Worm (Caenorhabditis elegans) whole organism, L1 larva: ENCODE data around the gene T15H9.5.

Experiments
- ceh-82 ChIP-seq, 3 experiments: fragments of 150-350 bp in 1 of 3; sonication (generic microtip) in 2 of 3; optimal IDR thresholded peaks; 2 replicates each; lab custom pipeline; 2014 to 2017; ENCODE audit warnings: missing biosample characterization in 3 of 3, missing genetic modification characterization in 3 of 3
- fkh-10 ChIP-seq: sonication (generic microtip); optimal IDR thresholded peaks from 2 replicates; lab custom pipeline; 2017; ENCODE audit warnings: missing biosample characterization, missing genetic modification reagents, missing genetic modification characterization
- fos-1 ChIP-seq: fragments of 150-350 bp; optimal IDR thresholded peaks from 2 replicates; lab custom pipeline; 2014; ENCODE audit warnings: missing biosample characterization, missing genetic modification characterization
- nhr-237 ChIP-seq: fragments of 150-350 bp; optimal IDR thresholded peaks from 2 replicates; lab custom pipeline; 2014; ENCODE audit warnings: missing biosample characterization, missing genetic modification characterization
- skn-1 ChIP-seq: fragments of 150-350 bp; optimal IDR thresholded peaks from 2 replicates; lab custom pipeline; 2014; ENCODE audit warnings: missing biosample characterization, missing genetic modification characterization
- unc-30 ChIP-seq: sonication (generic microtip); optimal IDR thresholded peaks from 2 replicates; lab custom pipeline; 2017; ENCODE audit warnings: missing biosample characterization, missing genetic modification characterization
- unc-62 ChIP-seq: fragments of 150-350 bp; optimal IDR thresholded peaks from 2 replicates; lab custom pipeline; 2014; ENCODE audit warnings: missing biosample characterization, missing genetic modification reagents, missing genetic modification characterization

DNA sequence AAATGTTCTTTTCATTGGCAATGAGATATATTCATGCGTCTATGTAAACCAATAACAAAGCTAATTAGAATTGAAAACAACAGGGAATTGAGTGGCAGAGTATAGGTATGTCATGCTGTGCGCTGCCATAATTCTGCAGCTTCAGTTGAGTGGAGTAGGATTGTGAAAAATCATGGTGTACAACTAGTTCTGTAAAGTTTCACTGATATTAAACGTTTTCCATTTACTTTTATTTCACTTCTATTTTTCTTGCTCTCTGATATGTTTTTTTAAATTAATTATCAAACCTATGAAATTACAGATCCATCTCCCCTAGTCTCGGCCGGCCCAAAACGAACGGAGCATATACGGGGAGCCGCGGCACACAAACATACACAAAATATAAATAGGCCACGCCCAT lies 35.6 kb downstream of the T15H9.5 start, which contains the start of gene exc-7:
- TF ChIP-seq unc-62 (GFP tag; lab: Kevin White, UChicago) (no peak), unc-30 (tag; lab: Kevin White, UChicago) (no peak), ceh-82 (tag; optimal IDR thresholded peaks at IDR 0.05; lab: Kevin White, UChicago) (no peak), fkh-10 (GFP tag; lab: Kevin White, UChicago) (no peak), skn-1 (no peak), nhr-237 (tag; lab: Kevin White, UChicago) (no peak), fos-1 (tag; lab: Kevin White, UChicago) (no peak)
